Fruit fly (Drosophila melanogaster): ENCODE results near the gene CG14662.
A peak's percentile ranks its signal among the peaks of the same experiment; 100 is the strongest.

Gene CG14662

DNA sequence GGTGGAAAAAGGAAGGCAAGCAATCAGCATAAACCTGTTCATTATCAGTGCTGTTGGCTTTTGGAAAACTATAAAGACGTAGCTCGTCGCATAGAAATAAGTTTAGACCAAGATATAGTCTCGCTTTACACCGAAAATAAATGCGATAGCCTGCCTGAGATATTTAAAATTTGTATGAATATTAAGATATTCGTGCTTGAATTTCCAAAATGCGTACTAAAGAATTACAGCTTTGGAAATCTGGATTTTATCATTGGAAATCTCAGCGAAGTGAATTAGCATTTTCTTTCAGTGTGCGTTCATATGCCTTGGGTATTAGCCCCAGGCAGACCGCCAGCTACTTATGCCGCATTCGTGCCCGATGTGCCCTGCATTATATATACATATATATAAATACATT is 26.1 kb upstream of the CG14662 start (continued):
- TF ChIP-seq slbo (GFP tag; IDR thresholded peaks at IDR 0.05) (peak; percentile 84), CG7786 (GFP tag; optimal IDR thresholded peaks at IDR 0.05) (peak; percentile 76), NC2α (GFP tag; optimal IDR thresholded peaks at IDR 0.05) (peak; percentile 69), CG18764 (GFP tag; optimal IDR thresholded peaks at IDR 0.05) (peak; percentile 93), CG17612 (GFP tag; IDR thresholded peaks at IDR 0.05) (peak; percentile 74; the same call in 1 of the 2 replicates), aop (GFP tag; IDR thresholded peaks at IDR 0.05) (peak; percentile 77; the same call in 1 of the 2 replicates), CG34224 (GFP tag; IDR thresholded peaks at IDR 0.05; ENCODE audit: partially characterized antibody) (no peak), danr (GFP tag; IDR thresholded peaks at IDR 0.05) (peak; percentile 65; the same call in 1 of the 2 replicates), eyg (GFP tag; optimal IDR thresholded peaks at IDR 0.05) (peak; percentile 87), Hr3 (GFP tag; optimal IDR thresholded peaks at IDR 0.05) (peak; percentile 88), gem (tag; optimal IDR thresholded peaks at IDR 0.05) (peak; percentile 95), MESR4 (GFP tag; optimal IDR thresholded peaks at IDR 0.05) (peak; percentile 30), Nf-YC (tag; optimal IDR thresholded peaks at IDR 0.05) (peak; percentile 73), Ssrp (tag; optimal IDR thresholded peaks at IDR 0.05) (peak; percentile 89), nerfin-1 (tag; optimal IDR thresholded peaks at IDR 0.05) (peak; percentile 88), org-1 (GFP tag; optimal IDR thresholded peaks at IDR 0.05) (peak; percentile 88), mirr (GFP tag; optimal IDR thresholded peaks at IDR 0.05) (no peak), bcd (GFP tag; optimal IDR thresholded peaks at IDR 0.05) (peak; percentile 92), chn (GFP tag; optimal IDR thresholded peaks at IDR 0.05) (peak; percentile 88), gro (GFP tag; optimal IDR thresholded peaks at IDR 0.05) (peak; percentile 78), Fer3 (tag; optimal IDR thresholded peaks at IDR 0.05) (peak; percentile 87), CG14965 (GFP tag; optimal IDR thresholded peaks at IDR 0.05; ENCODE audit: borderline replicate concordance) (no peak), hkb (optimal IDR thresholded peaks at IDR 0.05) (no peak), hkb (GFP tag; IDR thresholded peaks at IDR 0.05) (peak; percentile 96), Stat92E (GFP tag; optimal IDR thresholded peaks at IDR 0.05) (peak in 1 of 3 experiments; percentile 79), vnd (GFP tag; IDR thresholded peaks at IDR 0.05; ENCODE audit: partially characterized antibody) (no peak), CG6254 (GFP tag; optimal IDR thresholded peaks at IDR 0.05) (peak; percentile 90), CG16779 (GFP tag; IDR thresholded peaks at IDR 0.05) (peak; percentile 72; the same call in 1 of the 2 replicates), CG3065 (GFP tag; optimal IDR thresholded peaks at IDR 0.05) (peak; percentile 78), CG8924 (tag; optimal IDR thresholded peaks at IDR 0.05) (peak; percentile 92), CG12236 (GFP tag; optimal IDR thresholded peaks at IDR 0.05) (peak; percentile 85), Asciz (GFP tag; optimal IDR thresholded peaks at IDR 0.05) (peak; percentile 91), CG10979 (tag; optimal IDR thresholded peaks at IDR 0.05) (peak; percentile 93), Optix (GFP tag; IDR thresholded peaks at IDR 0.05) (peak; percentile 82; the same call in 2 of the 3 replicates), Dek (tag; optimal IDR thresholded peaks at IDR 0.05) (peak; percentile 88), Lim3 (GFP tag; IDR thresholded peaks at IDR 0.05) (peak; percentile 83), tap (tag; optimal IDR thresholded peaks at IDR 0.05) (peak; percentile 89), sens (GFP tag) (peak; percentile 99), stwl (tag; optimal IDR thresholded peaks at IDR 0.05) (peak; percentile 7), jumu (GFP tag; optimal IDR thresholded peaks at IDR 0.05) (peak; percentile 86), insv (GFP tag; optimal IDR thresholded peaks at IDR 0.05) (peak in 1 of 2 experiments; percentile 22), pho (GFP tag; optimal IDR thresholded peaks at IDR 0.05) (peak; percentile 77), z (GFP tag; IDR thresholded peaks at IDR 0.05) (peak; percentile 66; the same call in 2 of the 3 replicates), tgo (GFP tag; IDR thresholded peaks at IDR 0.05) (peak; percentile 92), Elba2 (GFP tag; optimal IDR thresholded peaks at IDR 0.05) (no peak), mld (GFP tag; IDR thresholded peaks at IDR 0.05; ENCODE audit: partially characterized antibody) (no peak), CG10274 (GFP tag; optimal IDR thresholded peaks at IDR 0.05) (peak; percentile 73), BtbVII (GFP tag; optimal IDR thresholded peaks at IDR 0.05) (peak; percentile 82), CG8089 (GFP tag; optimal IDR thresholded peaks at IDR 0.05) (peak; percentile 80), otp (GFP tag; IDR thresholded peaks at IDR 0.05) (peak; percentile 91), Tbp (GFP tag; optimal IDR thresholded peaks at IDR 0.05) (no peak)
